Worm (Caenorhabditis elegans) whole organism, L3 larva: ENCODE results near the gene DH11.5.

Experiments used
- R02D3.7 ChIP-seq: fragments of 150-350 bp; optimal IDR thresholded peaks from 2 replicates; lab custom pipeline; 2014; ENCODE audit warnings: missing biosample characterization, missing genetic modification characterization
- ZK546.5 ChIP-seq: sonication (generic microtip); optimal IDR thresholded peaks from 2 replicates; lab custom pipeline; 2017; ENCODE audit warnings: missing biosample characterization, missing genetic modification characterization
- aly-2 ChIP-seq: fragments of 150-350 bp; optimal IDR thresholded peaks from 2 replicates; lab custom pipeline; 2014; ENCODE audit warnings: missing biosample characterization, missing genetic modification characterization
- ceh-9 ChIP-seq: sonication (generic microtip); optimal IDR thresholded peaks from 2 replicates; lab custom pipeline; 2018; ENCODE audit warnings: missing biosample characterization, missing genetic modification characterization
- daf-12 ChIP-seq: fragments of 150-350 bp; optimal IDR thresholded peaks from 2 replicates; lab custom pipeline; 2014; ENCODE audit warnings: missing biosample characterization, missing genetic modification reagents, missing genetic modification characterization
- egl-27 ChIP-seq: sonication (generic microtip); optimal IDR thresholded peaks from 4 replicates; lab custom pipeline; 2017; ENCODE audit warnings: missing biosample characterization, missing genetic modification reagents, missing genetic modification characterization
- egl-5 ChIP-seq: fragments of 150-350 bp; optimal IDR thresholded peaks from 2 replicates; lab custom pipeline; 2017; ENCODE audit warnings: missing biosample characterization, missing genetic modification reagents, missing genetic modification characterization, inconsistent platforms
- elt-1 ChIP-seq: fragments of 150-350 bp; optimal IDR thresholded peaks from 2 replicates; lab custom pipeline; 2014; ENCODE audit warnings: missing biosample characterization, missing genetic modification characterization
- elt-2 ChIP-seq: sonication (generic microtip); optimal IDR thresholded peaks from 2 replicates; lab custom pipeline; 2016; ENCODE audit warnings: missing genetic modification reagents, mild to moderate bottlenecking, missing genetic modification characterization, missing compliant biosample characterization
- eor-1 ChIP-seq, 2 experiments: fragments of 150-350 bp; optimal IDR thresholded peaks; 2 replicates each; lab custom pipeline; 2014 to 2018; ENCODE audit warnings: missing biosample characterization in 2 of 2, missing genetic modification characterization in 2 of 2
- fkh-2 ChIP-seq: fragments of 150-350 bp; optimal IDR thresholded peaks from 2 replicates; lab custom pipeline; 2014; ENCODE audit warnings: missing biosample characterization, missing genetic modification reagents, missing genetic modification characterization
- fos-1 ChIP-seq: fragments of 150-350 bp; optimal IDR thresholded peaks from 2 replicates; lab custom pipeline; 2014; ENCODE audit warnings: missing biosample characterization, missing genetic modification characterization
- jun-1 ChIP-seq: fragments of 150-350 bp; optimal IDR thresholded peaks from 2 replicates; lab custom pipeline; 2014; ENCODE audit warnings: missing biosample characterization, missing genetic modification reagents, missing genetic modification characterization
- lin-39 ChIP-seq: fragments of 150-350 bp; optimal IDR thresholded peaks from 2 replicates; lab custom pipeline; 2018; ENCODE audit warnings: missing biosample characterization, missing genetic modification reagents, missing genetic modification characterization
- lsy-12 ChIP-seq: sonication (generic microtip); optimal IDR thresholded peaks from 2 replicates; lab custom pipeline; 2016; ENCODE audit warnings: mild to moderate bottlenecking, missing genetic modification characterization, missing compliant biosample characterization
- mdl-1 ChIP-seq: fragments of 150-350 bp; optimal IDR thresholded peaks from 2 replicates; lab custom pipeline; 2014; ENCODE audit warnings: missing biosample characterization, missing genetic modification characterization
- nfya-1 ChIP-seq: sonication (generic microtip); optimal IDR thresholded peaks from 2 replicates; lab custom pipeline; 2017; ENCODE audit warnings: missing genetic modification characterization, mild to moderate bottlenecking, missing compliant biosample characterization, antibody characterized with exemption, moderate library complexity; ENCODE audit not compliant: insufficient read depth
- nhr-11 ChIP-seq: fragments of 150-350 bp; optimal IDR thresholded peaks from 2 replicates; lab custom pipeline; 2014; ENCODE audit warnings: missing biosample characterization, missing genetic modification characterization
- nhr-25 ChIP-seq: sonication (generic microtip); optimal IDR thresholded peaks from 2 replicates; lab custom pipeline; 2017; ENCODE audit warnings: missing biosample characterization, missing genetic modification characterization
- nhr-67 ChIP-seq: fragments of 150-350 bp; optimal IDR thresholded peaks from 2 replicates; lab custom pipeline; 2014; ENCODE audit warnings: missing biosample characterization, missing genetic modification characterization
- nhr-77 ChIP-seq: fragments of 150-350 bp; optimal IDR thresholded peaks from 2 replicates; lab custom pipeline; 2014; ENCODE audit warnings: missing biosample characterization, missing genetic modification characterization
- pha-4 ChIP-seq: fragments of 150-350 bp; optimal IDR thresholded peaks from 2 replicates; lab custom pipeline; 2014; ENCODE audit warnings: missing biosample characterization, missing genetic modification reagents, missing genetic modification characterization
- pqm-1 ChIP-seq: fragments of 150-350 bp; optimal IDR thresholded peaks from 2 replicates; lab custom pipeline; 2017; ENCODE audit warnings: missing biosample characterization, missing genetic modification characterization, inconsistent platforms
- sea-2 ChIP-seq: fragments of 150-350 bp; sonication (generic microtip); optimal IDR thresholded peaks from 4 replicates; lab custom pipeline; 2014; ENCODE audit warnings: missing biosample characterization, missing genetic modification reagents, missing genetic modification characterization
- skn-1 ChIP-seq: fragments of 150-350 bp; optimal IDR thresholded peaks from 2 replicates; lab custom pipeline; 2014; ENCODE audit warnings: missing biosample characterization, missing genetic modification characterization
- tbx-2 ChIP-seq: sonication (generic microtip); optimal IDR thresholded peaks from 2 replicates; lab custom pipeline; 2016; ENCODE audit warnings: mild to moderate bottlenecking, missing genetic modification characterization, missing compliant biosample characterization
- unc-39 ChIP-seq: sonication (generic microtip); optimal IDR thresholded peaks from 4 replicates; lab custom pipeline; 2017; ENCODE audit warnings: missing biosample characterization, missing genetic modification characterization
- unc-62 ChIP-seq: fragments of 150-350 bp; sonication (generic microtip); optimal IDR thresholded peaks from 4 replicates; lab custom pipeline; 2014; ENCODE audit warnings: missing biosample characterization, missing genetic modification reagents, missing genetic modification characterization
- zag-1 ChIP-seq: fragments of 150-350 bp; optimal IDR thresholded peaks from 2 replicates; lab custom pipeline; 2014; ENCODE audit warnings: missing biosample characterization, missing genetic modification characterization
- ztf-11 ChIP-seq: fragments of 150-350 bp; optimal IDR thresholded peaks from 2 replicates; lab custom pipeline; 2014; ENCODE audit warnings: missing biosample characterization, missing genetic modification characterization
- ztf-4 ChIP-seq: fragments of 150-350 bp; optimal IDR thresholded peaks from 2 replicates; lab custom pipeline; 2014; ENCODE audit warnings: missing biosample characterization, missing genetic modification characterization

The DH11.5 gene

ce11 chrII:7991279-7991678, 14.9 kb downstream of the DH11.5 start:
- no peak for TF ChIP-seq nhr-77
- no peak for TF ChIP-seq lsy-12 (tag; lab: Kevin White, UChicago)
- no peak for TF ChIP-seq mdl-1
- TF ChIP-seq ztf-4 (tag; lab: Kevin White, UChicago), result no peak
- no peak for TF ChIP-seq ceh-9
- no peak for TF ChIP-seq elt-2 (tag; lab: Kevin White, UChicago)
- no peak for TF ChIP-seq eor-1 (tag; optimal IDR thresholded peaks at IDR 0.05; lab: Kevin White, UChicago)
- no peak for TF ChIP-seq aly-2 (tag; lab: Kevin White, UChicago)
- no peak for TF ChIP-seq daf-12 (tag; lab: Kevin White, UChicago)
- TF ChIP-seq R02D3.7 (tag; lab: Kevin White, UChicago), result no peak
- TF ChIP-seq elt-1 (tag; lab: Kevin White, UChicago), result no peak
- no peak for TF ChIP-seq zag-1 (tag; lab: Kevin White, UChicago)
- TF ChIP-seq skn-1 (tag; lab: Kevin White, UChicago), result no peak
- TF ChIP-seq egl-27 (tag; lab: Kevin White, UChicago), result no peak
- TF ChIP-seq nhr-67 (tag; lab: Kevin White, UChicago), result no peak
- no peak for TF ChIP-seq unc-39

DNA sequence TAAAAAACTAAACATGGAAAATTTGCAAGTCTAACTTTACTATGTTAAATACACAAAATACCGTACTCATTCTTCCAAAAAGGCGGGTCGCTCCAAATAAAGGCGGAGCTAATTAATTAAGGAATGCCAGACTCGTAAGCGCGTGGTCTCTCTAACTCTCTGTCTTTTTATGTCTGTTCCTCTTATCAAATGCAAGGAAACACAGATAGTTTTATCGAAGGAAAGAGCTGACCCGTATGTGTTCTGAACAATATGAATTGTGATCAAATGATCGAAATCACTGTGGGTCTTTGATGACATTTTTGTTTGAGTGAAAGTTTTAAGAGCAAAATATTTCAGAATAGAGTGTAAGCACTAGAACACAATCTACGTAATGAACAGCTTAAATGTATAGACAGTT, 25.0 kb downstream of the DH11.5 start:
- TF ChIP-seq fos-1 (tag; lab: Kevin White, UChicago), result no peak
- TF ChIP-seq skn-1 (tag; lab: Kevin White, UChicago), result no peak
- no peak for TF ChIP-seq mdl-1
- TF ChIP-seq nhr-11 (tag; lab: Kevin White, UChicago), result no peak
- peak; percentile 75 for TF ChIP-seq pqm-1
- TF ChIP-seq pha-4 (tag; lab: Kevin White, UChicago), result peak; percentile 13
- TF ChIP-seq unc-62, result no peak
- no peak for TF ChIP-seq nhr-77
- no peak for TF ChIP-seq lsy-12 (tag; lab: Kevin White, UChicago)
- TF ChIP-seq elt-2 (tag; lab: Kevin White, UChicago), result peak; percentile 86

DNA sequence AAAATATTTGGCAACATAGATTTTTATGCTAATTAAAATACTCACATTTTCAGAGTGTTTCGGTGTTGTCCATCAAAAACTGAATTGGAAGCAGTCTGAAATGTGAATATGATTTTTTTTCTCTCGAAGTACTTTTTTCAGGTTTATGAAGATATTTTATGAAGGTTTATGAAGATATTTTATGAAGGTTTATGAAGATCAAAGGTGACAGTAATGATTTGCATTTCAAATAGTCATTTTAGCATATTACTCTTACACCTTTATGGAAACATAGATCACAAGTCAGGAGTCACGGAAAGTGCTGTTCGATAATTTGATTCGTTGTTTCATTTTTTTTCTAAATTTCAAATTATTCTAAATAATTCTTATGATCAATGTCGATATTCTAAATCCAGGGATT, 27.7 kb downstream of the DH11.5 start, which contains the start of gene pgp-11:
Gene pgp-11 (minus strand): TSS at position 101 of the 400 bp plus-strand sequence.
- TF ChIP-seq ztf-11 (tag; lab: Kevin White, UChicago), result no peak
- TF ChIP-seq mdl-1, result no peak
- no peak for TF ChIP-seq unc-62
- no peak for TF ChIP-seq zag-1 (tag; lab: Kevin White, UChicago)
- TF ChIP-seq nhr-11 (tag; lab: Kevin White, UChicago), result no peak
- TF ChIP-seq egl-5 (tag; lab: Kevin White, UChicago), result no peak
- no peak for TF ChIP-seq aly-2 (tag; lab: Kevin White, UChicago)
- TF ChIP-seq, all 47 proteins: peak for 0

ce11 chrII:8004752-8005151, 28.3 kb downstream of the DH11.5 start:
- no peak for TF ChIP-seq sea-2 (GFP tag; lab: Kevin White, UChicago)
- no peak for TF ChIP-seq jun-1 (tag; lab: Kevin White, UChicago)
- TF ChIP-seq ztf-4 (tag; lab: Kevin White, UChicago), result no peak
- TF ChIP-seq nhr-25 (tag; lab: Kevin White, UChicago), result no peak
- TF ChIP-seq elt-2 (tag; lab: Kevin White, UChicago), result peak; percentile 27
- no peak for TF ChIP-seq fkh-2 (tag; lab: Kevin White, UChicago)
- TF ChIP-seq pqm-1, result peak; percentile 70
- TF ChIP-seq fos-1 (tag; lab: Kevin White, UChicago), result no peak
- no peak for TF ChIP-seq nfya-1

- no peak for TF ChIP-seq egl-5 (tag; lab: Kevin White, UChicago)
- TF ChIP-seq pqm-1, result peak; percentile 67
- no peak for TF ChIP-seq lsy-12 (tag; lab: Kevin White, UChicago)
- TF ChIP-seq skn-1 (tag; lab: Kevin White, UChicago), result no peak
- TF ChIP-seq nfya-1, result no peak
- TF ChIP-seq ZK546.5 (tag; lab: Kevin White, UChicago), result no peak
- TF ChIP-seq tbx-2 (tag; lab: Kevin White, UChicago), result no peak
- TF ChIP-seq elt-2 (tag; lab: Kevin White, UChicago), result peak; percentile 3
- no peak for TF ChIP-seq lin-39
- no peak for TF ChIP-seq fkh-2 (tag; lab: Kevin White, UChicago)
- no peak for TF ChIP-seq jun-1 (tag; lab: Kevin White, UChicago)
Observed at ce11 chrII:8006962-8007361, 30.6 kb downstream of the DH11.5 start.

DNA sequence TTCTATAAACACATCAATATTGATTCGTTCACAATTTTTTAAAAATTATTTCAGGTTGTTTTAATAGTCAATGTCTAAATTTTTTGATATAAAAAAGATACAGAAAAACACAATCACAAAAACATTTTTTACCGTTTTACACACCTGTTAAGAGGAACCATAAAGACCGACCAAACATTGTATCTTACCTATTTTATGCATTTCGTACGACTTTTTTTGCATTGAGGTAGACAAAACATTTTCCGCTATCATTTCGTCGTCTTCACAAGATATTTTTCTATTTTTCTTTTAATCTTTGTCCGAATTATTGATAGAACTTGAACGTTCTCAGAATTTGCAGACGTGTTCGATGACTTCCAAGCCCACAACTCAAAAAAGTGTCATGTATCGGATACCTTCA, 31.9 kb downstream of the DH11.5 start, which contains the start of gene glna-2:
Gene glna-2 (plus strand): TSS at position 301 of the 400 bp plus-strand sequence.
- TF ChIP-seq unc-62 (no peak), egl-27 (tag; lab: Kevin White, UChicago) (no peak), ztf-4 (tag; lab: Kevin White, UChicago) (no peak), lsy-12 (tag; lab: Kevin White, UChicago) (no peak)
